Worm (Caenorhabditis elegans) whole organism, L2 larva: ENCODE data around the gene R09E12.9.

Experiments
- R02D3.7 ChIP-seq: fragments of 150-350 bp; optimal IDR thresholded peaks from 2 replicates; lab custom pipeline; 2014; ENCODE audit warnings: missing biosample characterization, missing genetic modification characterization
- aly-2 ChIP-seq: fragments of 150-350 bp; optimal IDR thresholded peaks from 2 replicates; lab custom pipeline; 2014; ENCODE audit warnings: missing biosample characterization, missing genetic modification characterization
- egl-27 ChIP-seq: sonication (generic microtip); optimal IDR thresholded peaks from 3 replicates; lab custom pipeline; 2017; ENCODE audit warnings: missing biosample characterization, missing genetic modification reagents, missing genetic modification characterization
- elt-3 ChIP-seq: sonication (generic microtip); optimal IDR thresholded peaks from 2 replicates; lab custom pipeline; 2017; ENCODE audit warnings: missing biosample characterization, missing genetic modification characterization
- nhr-12 ChIP-seq: fragments of 150-350 bp; optimal IDR thresholded peaks from 2 replicates; lab custom pipeline; 2014; ENCODE audit warnings: missing biosample characterization, missing genetic modification characterization
- nhr-25 ChIP-seq: fragments of 150-350 bp; sonication (generic microtip); optimal IDR thresholded peaks from 3 replicates; lab custom pipeline; 2014; ENCODE audit warnings: missing biosample characterization, missing genetic modification characterization
- skn-1 ChIP-seq: sonication (generic microtip); optimal IDR thresholded peaks from 2 replicates; lab custom pipeline; 2017; ENCODE audit warnings: missing biosample characterization, missing genetic modification characterization
- unc-39 ChIP-seq: fragments of 150-350 bp; optimal IDR thresholded peaks from 2 replicates; lab custom pipeline; 2014; ENCODE audit warnings: missing biosample characterization, missing genetic modification characterization

- no peak for TF ChIP-seq nhr-12 (tag; lab: Kevin White, UChicago)
- TF ChIP-seq elt-3 (tag; lab: Kevin White, UChicago): no peak
- TF ChIP-seq skn-1 (tag; lab: Kevin White, UChicago): no peak
- TF ChIP-seq unc-39 (tag; lab: Kevin White, UChicago): no peak
- no peak for TF ChIP-seq R02D3.7 (tag; lab: Kevin White, UChicago)
- no peak for TF ChIP-seq nhr-25 (tag; lab: Kevin White, UChicago)
- TF ChIP-seq egl-27 (tag; lab: Kevin White, UChicago): no peak
- no peak for TF ChIP-seq aly-2 (tag; lab: Kevin White, UChicago)
Measured at ce11 chrV:748044-748443, 29.4 kb upstream of the R09E12.9 start, which contains the start of gene sri-4.
